Worm (Caenorhabditis elegans) whole organism, young adult: Measurements from ENCODE around the gene ZK418.6.
A peak's percentile ranks its signal among the peaks of the same experiment; 100 is the strongest.

Source experiments
- D2030.7 ChIP-seq: fragments of 200-800 bp; sonication (Bioruptor generic); IDR thresholded peaks from 2 replicates; pipeline ENCODE4 v1.3.6; 2022; ENCODE audit warnings: missing genetic modification reagents, missing genetic modification characterization, missing compliant biosample characterization
- F10E7.11 ChIP-seq: sonication (generic microtip); optimal IDR thresholded peaks from 2 replicates; lab custom pipeline; 2017; ENCODE audit warnings: mild to moderate bottlenecking, missing genetic modification characterization, moderate library complexity, missing compliant biosample characterization
- F37B4.10 ChIP-seq: fragments of 200-800 bp; sonication (Bioruptor generic); IDR thresholded peaks from 2 replicates; pipeline ENCODE4 v1.3.6; 2022; ENCODE audit warnings: missing genetic modification characterization, missing compliant biosample characterization
- F57A8.1 ChIP-seq: fragments of 200-800 bp; sonication (Bioruptor generic); optimal IDR thresholded peaks from 2 replicates; lab custom pipeline; 2018; ENCODE audit warnings: mild to moderate bottlenecking, missing genetic modification characterization, moderate library complexity, missing compliant biosample characterization
- K12H6.12 ChIP-seq: fragments of 200-800 bp; sonication (Bioruptor generic); optimal IDR thresholded peaks from 2 replicates; lab custom pipeline; 2018; ENCODE audit warnings: mild to moderate bottlenecking, missing genetic modification characterization, missing compliant biosample characterization
- T07F8.4 ChIP-seq: sonication (generic microtip); optimal IDR thresholded peaks from 2 replicates; lab custom pipeline; 2016; ENCODE audit warnings: mild to moderate bottlenecking, missing genetic modification characterization, moderate library complexity, missing compliant biosample characterization
- T26A5.8 ChIP-seq: sonication (generic microtip); optimal IDR thresholded peaks from 2 replicates; lab custom pipeline; 2016; ENCODE audit warnings: missing genetic modification characterization, missing compliant biosample characterization
- Y53F4B.3 ChIP-seq: fragments of 200-800 bp; sonication (Bioruptor generic); IDR thresholded peaks from 2 replicates; pipeline ENCODE4 v1.3.6; 2022; ENCODE audit warnings: missing genetic modification reagents, missing genetic modification characterization, missing compliant biosample characterization
- Y67H2A.10 ChIP-seq: fragments of 200-800 bp; sonication (Bioruptor generic); conservative IDR thresholded peaks from 2 replicates; pipeline ENCODE4 v1.3.6; 2022; ENCODE audit warnings: missing genetic modification reagents, missing genetic modification characterization, missing compliant biosample characterization
- Y79H2A.3 ChIP-seq: fragments of 200-800 bp; sonication (Bioruptor generic); conservative IDR thresholded peaks from 2 replicates; pipeline ENCODE4 v1.3.6; 2022; ENCODE audit warnings: missing genetic modification reagents, missing genetic modification characterization, missing compliant biosample characterization
- ZK185.1 ChIP-seq: sonication (generic microtip); optimal IDR thresholded peaks from 2 replicates; lab custom pipeline; 2016; ENCODE audit warnings: mild to moderate bottlenecking, missing genetic modification characterization, missing compliant biosample characterization; ENCODE audit not compliant: poor library complexity, severe bottlenecking
- akir-1 ChIP-seq: fragments of 200-800 bp; sonication (Bioruptor generic); optimal IDR thresholded peaks from 2 replicates; lab custom pipeline; 2018; ENCODE audit warnings: mild to moderate bottlenecking, missing genetic modification characterization, moderate library complexity, missing compliant biosample characterization
- attf-6 ChIP-seq: fragments of 200-800 bp; sonication (Bioruptor generic); IDR thresholded peaks from 2 replicates; pipeline ENCODE4 v1.3.6; 2022; ENCODE audit warnings: missing genetic modification reagents, missing genetic modification characterization, missing compliant biosample characterization
- bed-1 ChIP-seq: fragments of 200-800 bp; sonication (Bioruptor generic); IDR thresholded peaks from 2 replicates; pipeline ENCODE4 v1.3.6; 2022; ENCODE audit warnings: missing genetic modification reagents, missing genetic modification characterization, missing compliant biosample characterization
- ceh-100 ChIP-seq: fragments of 200-800 bp; sonication (Bioruptor generic); IDR thresholded peaks from 2 replicates; pipeline ENCODE4 v1.3.6; 2022; ENCODE audit warnings: missing genetic modification reagents, missing genetic modification characterization, missing compliant biosample characterization
- ceh-40 ChIP-seq: fragments of 200-800 bp; sonication (Bioruptor generic); IDR thresholded peaks from 2 replicates; pipeline ENCODE4 v1.3.6; 2022; ENCODE audit warnings: missing genetic modification characterization, missing compliant biosample characterization
- efl-1 ChIP-seq: fragments of 150-350 bp; optimal IDR thresholded peaks from 2 replicates; lab custom pipeline; 2014; ENCODE audit warnings: missing biosample characterization, missing genetic modification reagents, missing genetic modification characterization
- egl-18 ChIP-seq: fragments of 200-800 bp; sonication (Bioruptor generic); IDR thresholded peaks from 2 replicates; pipeline ENCODE4 v1.3.6; 2022; ENCODE audit warnings: missing genetic modification reagents, missing genetic modification characterization, missing compliant biosample characterization
- egl-44 ChIP-seq: fragments of 200-800 bp; sonication (Bioruptor generic); IDR thresholded peaks from 2 replicates; pipeline ENCODE4 v1.3.6; 2022; ENCODE audit warnings: missing genetic modification reagents, missing genetic modification characterization, missing compliant biosample characterization
- egrh-3 ChIP-seq: fragments of 200-800 bp; sonication (Bioruptor generic); IDR thresholded peaks from 2 replicates; pipeline ENCODE4 v1.3.6; 2022; ENCODE audit warnings: missing genetic modification reagents, missing genetic modification characterization, missing compliant biosample characterization
- ekl-4 ChIP-seq: fragments of 200-800 bp; sonication (Bioruptor generic); IDR thresholded peaks from 2 replicates; pipeline ENCODE4 v1.3.6; 2022; ENCODE audit warnings: missing genetic modification reagents, missing genetic modification characterization, missing compliant biosample characterization
- ets-4 ChIP-seq: fragments of 200-800 bp; sonication (Bioruptor generic); optimal IDR thresholded peaks from 2 replicates; lab custom pipeline; 2018; ENCODE audit warnings: mild to moderate bottlenecking, missing genetic modification characterization, missing compliant biosample characterization
- fkh-3 ChIP-seq: sonication (generic microtip); optimal IDR thresholded peaks from 2 replicates; lab custom pipeline; 2016; ENCODE audit warnings: mild to moderate bottlenecking, missing genetic modification characterization, missing compliant biosample characterization
- him-1 ChIP-seq: sonication (generic microtip); optimal IDR thresholded peaks from 2 replicates; lab custom pipeline; 2016; ENCODE audit warnings: missing genotype, missing genetic modification reagents, missing genetic modification characterization, missing compliant biosample characterization
- hmg-20 ChIP-seq: fragments of 200-800 bp; sonication (Bioruptor generic); IDR thresholded peaks from 2 replicates; pipeline ENCODE4 v1.3.6; 2022; ENCODE audit warnings: missing genetic modification reagents, missing genetic modification characterization, missing compliant biosample characterization
- hsf-1 ChIP-seq: fragments of 200-800 bp; sonication (Bioruptor generic); IDR thresholded peaks from 2 replicates; pipeline ENCODE4 v1.3.6; 2022; ENCODE audit warnings: missing genetic modification reagents, missing genetic modification characterization, missing compliant biosample characterization
- lag-1 ChIP-seq: fragments of 200-800 bp; sonication (Bioruptor generic); IDR thresholded peaks from 2 replicates; pipeline ENCODE4 v1.3.6; 2022; ENCODE audit warnings: missing genetic modification reagents, missing genetic modification characterization, missing compliant biosample characterization
- let-526 ChIP-seq: fragments of 200-800 bp; sonication (Bioruptor generic); IDR thresholded peaks from 2 replicates; pipeline ENCODE4 v1.3.6; 2022; ENCODE audit warnings: missing genetic modification reagents, missing genetic modification characterization, missing compliant biosample characterization
- lin-35 ChIP-seq, 3 experiments: fragments of 150-350 bp in 2 of 3; sonication (generic microtip) in 1 of 3; optimal IDR thresholded peaks; 2 replicates each; lab custom pipeline; 2014 to 2018; ENCODE audit warnings: missing biosample characterization in 3 of 3, missing genetic modification characterization in 3 of 3, missing genetic modification reagents in 3 of 3
- lin-40 ChIP-seq: sonication (generic microtip); optimal IDR thresholded peaks from 2 replicates; lab custom pipeline; 2016; ENCODE audit warnings: missing genetic modification characterization, mild to moderate bottlenecking, missing compliant biosample characterization, missing genotype, missing genetic modification reagents
- lsy-27 ChIP-seq: sonication (generic microtip); optimal IDR thresholded peaks from 2 replicates; lab custom pipeline; 2017; ENCODE audit warnings: missing genetic modification characterization, mild to moderate bottlenecking, missing compliant biosample characterization, antibody characterized with exemption, missing genotype, borderline replicate concordance; ENCODE audit not compliant: insufficient read depth
- madf-10 ChIP-seq: sonication (generic microtip); optimal IDR thresholded peaks from 2 replicates; lab custom pipeline; 2016; ENCODE audit warnings: mild to moderate bottlenecking, missing genetic modification characterization, missing compliant biosample characterization
- mes-4 ChIP-seq: sonication (generic microtip); optimal IDR thresholded peaks from 2 replicates; lab custom pipeline; 2016; ENCODE audit warnings: missing genotype, missing genetic modification characterization, missing compliant biosample characterization
- mxl-1 ChIP-seq: sonication (generic microtip); optimal IDR thresholded peaks from 2 replicates; lab custom pipeline; 2016; ENCODE audit warnings: missing genetic modification characterization, missing compliant biosample characterization
- nfyb-1 ChIP-seq: fragments of 200-800 bp; sonication (Bioruptor generic); IDR thresholded peaks from 2 replicates; pipeline ENCODE4 v1.3.6; 2022; ENCODE audit warnings: missing genetic modification reagents, missing genetic modification characterization, missing compliant biosample characterization
- nhr-120 ChIP-seq: fragments of 200-800 bp; sonication (Bioruptor generic); IDR thresholded peaks from 2 replicates; pipeline ENCODE4 v1.3.6; 2022; ENCODE audit warnings: missing genetic modification characterization, missing compliant biosample characterization
- nhr-80 ChIP-seq: sonication (generic microtip); optimal IDR thresholded peaks from 2 replicates; lab custom pipeline; 2016; ENCODE audit warnings: missing genetic modification characterization, missing compliant biosample characterization
- pha-4 ChIP-seq: fragments of 150-350 bp; sonication (generic microtip); optimal IDR thresholded peaks from 2 replicates; lab custom pipeline; 2014; ENCODE audit warnings: missing biosample characterization, missing genetic modification reagents, missing genetic modification characterization
- rcor-1 ChIP-seq: fragments of 200-800 bp; sonication (Bioruptor generic); IDR thresholded peaks from 2 replicates; pipeline ENCODE4 v1.3.6; 2022; ENCODE audit warnings: missing genetic modification reagents, missing genetic modification characterization, missing compliant biosample characterization
- repo-1 ChIP-seq: sonication (generic microtip); optimal IDR thresholded peaks from 2 replicates; lab custom pipeline; 2017; ENCODE audit warnings: mild to moderate bottlenecking, missing genetic modification characterization, missing compliant biosample characterization
- sdz-38 ChIP-seq: sonication (generic microtip); optimal IDR thresholded peaks from 2 replicates; lab custom pipeline; 2016; ENCODE audit warnings: missing genotype, missing genetic modification characterization, missing compliant biosample characterization
- snpc-4 ChIP-seq, 5 experiments: fragments of 150-350 bp in 1 of 5; sonication (generic microtip) in 4 of 5; optimal IDR thresholded peaks; 2 replicates each; lab custom pipeline; 2014 to 2018; ENCODE audit warnings: missing genetic modification characterization in 5 of 5, missing biosample characterization in 3 of 5, antibody characterized with exemption in 2 of 5, mild to moderate bottlenecking in 2 of 5, missing compliant biosample characterization in 2 of 5, missing genotype in 2 of 5, moderate library complexity in 2 of 5, missing genetic modification reagents in 1 of 5
- somi-1 ChIP-seq: fragments of 200-800 bp; sonication (Bioruptor generic); optimal IDR thresholded peaks from 2 replicates; lab custom pipeline; 2018; ENCODE audit warnings: mild to moderate bottlenecking, missing genetic modification characterization, missing compliant biosample characterization
- unc-130 ChIP-seq: sonication (generic microtip); optimal IDR thresholded peaks from 2 replicates; lab custom pipeline; 2016; ENCODE audit warnings: missing genetic modification reagents, missing genetic modification characterization, missing compliant biosample characterization
- zfh-2 ChIP-seq: fragments of 200-800 bp; sonication (Bioruptor generic); conservative IDR thresholded peaks from 2 replicates; pipeline ENCODE4 v1.3.6; 2022; ENCODE audit warnings: missing genetic modification reagents, missing genetic modification characterization, missing compliant biosample characterization
- ztf-26 ChIP-seq: sonication (generic microtip); optimal IDR thresholded peaks from 2 replicates; lab custom pipeline; 2017; ENCODE audit warnings: missing genetic modification characterization, missing compliant biosample characterization

ZK418.6 gene

ce11 chrIII:7101814-7102477 is 23.3 kb upstream of the ZK418.6 start (continued):
- TF ChIP-seq rcor-1 (GFP tag; lab: Robert Waterston, UW) (peak; percentile 78; the same call in 1 of the 2 replicates), nhr-120 (GFP tag; lab: Robert Waterston, UW) (no peak), somi-1 (no peak), lsy-27 (tag; lab: Kevin White, UChicago) (no peak), ZK185.1 (tag; lab: Kevin White, UChicago) (no peak), fkh-3 (tag; lab: Kevin White, UChicago) (no peak), F10E7.11 (tag; lab: Kevin White, UChicago) (peak; percentile 70), efl-1 (GFP tag; lab: Kevin White, UChicago) (peak; percentile 51), F57A8.1 (GFP tag; lab: Kevin White, UChicago) (no peak), K12H6.12 (tag; lab: Kevin White, UChicago) (no peak), zfh-2 (GFP tag; lab: Robert Waterston, UW) (no peak), ceh-100 (GFP tag; lab: Robert Waterston, UW) (peak; percentile 35), ztf-26 (tag; lab: Kevin White, UChicago) (no peak), akir-1 (GFP tag; lab: Kevin White, UChicago) (no peak), lin-35 (GFP tag; optimal IDR thresholded peaks at IDR 0.05; lab: Kevin White, UChicago) (no peak), bed-1 (GFP tag; lab: Robert Waterston, UW) (no peak), T26A5.8 (tag; lab: Kevin White, UChicago) (no peak), lin-40 (tag; lab: Kevin White, UChicago) (no peak), hmg-20 (0 out of 2 replicates have a peak, but pooled peaks have one; percentile 34), D2030.7 (peak; percentile 86), Y53F4B.3 (GFP tag; lab: Robert Waterston, UW) (no peak), lag-1 (GFP tag; lab: Robert Waterston, UW) (no peak), mxl-1 (tag; lab: Kevin White, UChicago) (no peak), egl-18 (no peak), F37B4.10 (no peak), unc-130 (GFP tag; lab: Kevin White, UChicago) (peak; percentile 74), attf-6 (GFP tag; lab: Robert Waterston, UW) (peak; percentile 90), let-526 (GFP tag; lab: Robert Waterston, UW) (no peak), ceh-40 (GFP tag; lab: Robert Waterston, UW) (no peak), mes-4 (tag; lab: Kevin White, UChicago) (no peak), madf-10 (tag; lab: Kevin White, UChicago) (no peak), hsf-1 (GFP tag; lab: Robert Waterston, UW) (peak; percentile 84), pha-4 (no peak)
- TF ChIP-seq, all 124 proteins: peak for 51

ce11 chrIII:7100001-7100400 is 21.4 kb upstream of the ZK418.6 start, which contains the start of gene ZK418.11:
Gene ZK418.11 (plus strand): TSS chrIII:7100289.
- TF ChIP-seq D2030.7 = no peak
- TF ChIP-seq repo-1 (tag; lab: Kevin White, UChicago) = no peak
- no peak for TF ChIP-seq ekl-4 (GFP tag; lab: Robert Waterston, UW)
- no peak for TF ChIP-seq T07F8.4 (tag; lab: Kevin White, UChicago)
- TF ChIP-seq nhr-80 (tag; lab: Kevin White, UChicago) = no peak
- no peak for TF ChIP-seq Y67H2A.10
- TF ChIP-seq egl-44 (GFP tag; lab: Robert Waterston, UW) = no peak
- TF ChIP-seq sdz-38 = no peak
- TF ChIP-seq lin-40 (tag; lab: Kevin White, UChicago) = no peak
- no peak for TF ChIP-seq ets-4 (GFP tag; lab: Kevin White, UChicago)
- no peak for TF ChIP-seq him-1 (tag; lab: Kevin White, UChicago)
- no peak for TF ChIP-seq Y79H2A.3 (GFP tag; lab: Robert Waterston, UW)
- TF ChIP-seq nfyb-1 (GFP tag; lab: Robert Waterston, UW) = no peak
- TF ChIP-seq snpc-4 (GFP tag; optimal IDR thresholded peaks at IDR 0.05; lab: Kevin White, UChicago) = no peak
- no peak for TF ChIP-seq snpc-4 (tag; optimal IDR thresholded peaks at IDR 0.05; lab: Kevin White, UChicago)
- TF ChIP-seq egrh-3 (GFP tag; lab: Robert Waterston, UW) = no peak
